Fruit fly (Drosophila melanogaster) whole organism, embryonic: Measurements from ENCODE around the gene Rad9.

ENCODE experiments used
- Antp ChIP-seq: fragments of 200-800 bp; sonication (Bioruptor generic); optimal IDR thresholded peaks from 3 replicates; lab custom pipeline; 2016; ENCODE audit warnings: missing biosample characterization, missing genetic modification characterization
- CG10274 ChIP-seq: fragments of 200-800 bp; sonication (Bioruptor generic); optimal IDR thresholded peaks from 3 replicates; lab custom pipeline; 2017; ENCODE audit warnings: missing biosample characterization, mild to moderate bottlenecking, missing genetic modification characterization
- CG11723 ChIP-seq: fragments of 200-800 bp; sonication (Bioruptor generic); optimal IDR thresholded peaks from 2 replicates; lab custom pipeline; 2017; ENCODE audit warnings: missing biosample characterization, mild to moderate bottlenecking, missing genetic modification characterization
- CG12236 ChIP-seq: fragments of 200-800 bp; sonication (Bioruptor generic); optimal IDR thresholded peaks from 2 replicates; lab custom pipeline; 2016; ENCODE audit warnings: missing biosample characterization, missing genetic modification characterization
- CG13624 ChIP-seq: fragments of 200-800 bp; sonication (Bioruptor generic); optimal IDR thresholded peaks from 2 replicates; lab custom pipeline; 2016; ENCODE audit warnings: missing biosample characterization, missing genetic modification characterization
- CG14441 ChIP-seq: fragments of 200-800 bp; sonication (Bioruptor generic); IDR thresholded peaks from 2 replicates; pipeline ENCODE4 v1.3.6; 2022; ENCODE audit warnings: missing biosample characterization, missing genetic modification characterization
- CG18262 ChIP-seq: fragments of 200-800 bp; optimal IDR thresholded peaks from 3 replicates; lab custom pipeline; 2019; ENCODE audit warnings: missing biosample characterization, mild to moderate bottlenecking, missing genetic modification characterization, moderate library complexity
- CG18619 ChIP-seq: fragments of 200-800 bp; sonication (Bioruptor generic); optimal IDR thresholded peaks from 3 replicates; lab custom pipeline; 2017; ENCODE audit warnings: missing biosample characterization, mild to moderate bottlenecking, missing genetic modification characterization
- CG3847 ChIP-seq: fragments of 200-800 bp; sonication (Bioruptor generic); IDR thresholded peaks from 2 replicates; pipeline ENCODE4 v1.3.6; 2022; ENCODE audit warnings: missing biosample characterization, missing genetic modification characterization
- CG43689 ChIP-seq: fragments of 200-800 bp; sonication (Bioruptor generic); IDR thresholded peaks from 2 replicates; pipeline ENCODE4 v1.3.6; 2022; ENCODE audit warnings: missing biosample characterization, missing genetic modification characterization
- CG4617 ChIP-seq: fragments of 200-800 bp; sonication (Bioruptor generic); optimal IDR thresholded peaks from 3 replicates; lab custom pipeline; 2016; ENCODE audit warnings: missing biosample characterization, missing genetic modification characterization, borderline replicate concordance
- CG6254 ChIP-seq: fragments of 200-800 bp; sonication (Bioruptor generic); optimal IDR thresholded peaks from 3 replicates; lab custom pipeline; 2017; ENCODE audit warnings: mild to moderate bottlenecking, missing biosample characterization, missing genetic modification reagents, missing genetic modification characterization
- CG6765 ChIP-seq: fragments of 200-800 bp; sonication (Bioruptor generic); optimal IDR thresholded peaks from 3 replicates; lab custom pipeline; 2017; ENCODE audit warnings: missing biosample characterization, mild to moderate bottlenecking, missing genetic modification characterization
- CG6854 ChIP-seq: fragments of 200-800 bp; sonication (Bioruptor generic); optimal IDR thresholded peaks from 3 replicates; lab custom pipeline; 2017; ENCODE audit warnings: missing biosample characterization, mild to moderate bottlenecking, missing genetic modification characterization
- CG7556 ChIP-seq: fragments of 200-800 bp; sonication (Bioruptor generic); optimal IDR thresholded peaks from 2 replicates; lab custom pipeline; 2017; ENCODE audit warnings: missing biosample characterization, mild to moderate bottlenecking, missing genetic modification characterization
- CG9817 ChIP-seq: fragments of 200-800 bp; sonication (Bioruptor generic); optimal IDR thresholded peaks from 2 replicates; lab custom pipeline; 2018; ENCODE audit warnings: missing biosample characterization, mild to moderate bottlenecking, missing genetic modification characterization, moderate library complexity
- CoRest ChIP-seq: fragments of 200-800 bp; sonication (Bioruptor generic); optimal IDR thresholded peaks from 3 replicates; lab custom pipeline; 2018; ENCODE audit warnings: missing biosample characterization, mild to moderate bottlenecking, missing genetic modification characterization, moderate library complexity
- Dfd ChIP-seq, 2 experiments: fragments of >200 bp; optimal IDR thresholded peaks; 2 replicates each; lab custom pipeline; 2017; ENCODE audit warnings: missing biosample characterization in 2 of 2, missing genetic modification characterization in 2 of 2
- Eip74EF ChIP-seq, 2 experiments: fragments of 200-800 bp in 1 of 2; fragments of >200 bp in 1 of 2; sonication (Bioruptor generic) in 1 of 2; optimal IDR thresholded peaks; 2 replicates each; lab custom pipeline; 2017 to 2019; ENCODE audit warnings: missing biosample characterization in 2 of 2, missing genetic modification characterization in 2 of 2, mild to moderate bottlenecking in 1 of 2, moderate library complexity in 1 of 2
- Gsc ChIP-seq: fragments of 200-800 bp; sonication (Bioruptor generic); IDR thresholded peaks from 2 replicates; pipeline ENCODE4 v1.3.6; 2022; ENCODE audit warnings: missing biosample characterization, missing genetic modification characterization
- HHEX ChIP-seq: fragments of 200-800 bp; sonication (Bioruptor generic); optimal IDR thresholded peaks from 3 replicates; lab custom pipeline; 2017; ENCODE audit warnings: missing biosample characterization, mild to moderate bottlenecking, missing genetic modification characterization, missing genetic modification reagents
- HLH54F ChIP-seq: fragments of 200-800 bp; sonication (Bioruptor generic); optimal IDR thresholded peaks from 3 replicates; lab custom pipeline; 2016; ENCODE audit warnings: missing biosample characterization, missing genetic modification characterization
- Myb ChIP-seq: fragments of 200-800 bp; sonication (Bioruptor generic); optimal IDR thresholded peaks from 2 replicates; lab custom pipeline; 2016; ENCODE audit warnings: missing biosample characterization, missing genetic modification characterization
- Nf-YC ChIP-seq: fragments of 200-800 bp; optimal IDR thresholded peaks from 3 replicates; lab custom pipeline; 2019; ENCODE audit warnings: missing biosample characterization, mild to moderate bottlenecking, missing genetic modification characterization, moderate library complexity
- Pdp1 ChIP-seq, 2 experiments: fragments of 200-800 bp; sonication (Bioruptor generic); optimal IDR thresholded peaks; 3 replicates each; lab custom pipeline; 2016; ENCODE audit warnings: missing biosample characterization in 2 of 2, missing genetic modification characterization in 2 of 2, mild to moderate bottlenecking in 1 of 2, moderate library complexity in 1 of 2
- Ptx1 ChIP-seq: fragments of 200-800 bp; sonication (Bioruptor generic); IDR thresholded peaks from 2 replicates; pipeline ENCODE4 v1.3.6; 2022; ENCODE audit warnings: missing biosample characterization, missing genetic modification characterization
- Tbp ChIP-seq: fragments of >200 bp; optimal IDR thresholded peaks from 2 replicates; lab custom pipeline; 2018; ENCODE audit warnings: missing biosample characterization, missing genetic modification characterization
- Trl ChIP-seq, 3 experiments: fragments of >200 bp in 2 of 3; fragments of 200-800 bp in 1 of 3; sonication (Bioruptor generic) in 1 of 3; optimal IDR thresholded peaks; 2 replicates in 1 of 3; 3 replicates in 2 of 3; lab custom pipeline; 2016 to 2017; ENCODE audit warnings: missing biosample characterization in 1 of 3, missing genetic modification characterization in 1 of 3
- al ChIP-seq: fragments of 200-800 bp; sonication (Bioruptor generic); IDR thresholded peaks from 2 replicates; pipeline ENCODE4 v1.3.6; 2022; ENCODE audit warnings: missing biosample characterization, missing genetic modification characterization
- ap ChIP-seq: fragments of 200-800 bp; sonication (Bioruptor generic); IDR thresholded peaks from 2 replicates; pipeline ENCODE4 v1.3.6; 2022; ENCODE audit warnings: missing biosample characterization, missing genetic modification characterization
- dimm ChIP-seq: fragments of 200-800 bp; sonication (Bioruptor generic); IDR thresholded peaks from 2 replicates; pipeline ENCODE4 v1.3.6; 2022; ENCODE audit warnings: missing biosample characterization, missing genetic modification characterization
- dm ChIP-seq: fragments of 200-800 bp; sonication (Bioruptor generic); optimal IDR thresholded peaks from 3 replicates; lab custom pipeline; 2016; ENCODE audit warnings: missing biosample characterization, missing genetic modification characterization
- grn ChIP-seq: fragments of 200-800 bp; sonication (Bioruptor generic); optimal IDR thresholded peaks from 3 replicates; lab custom pipeline; 2017; ENCODE audit warnings: missing biosample characterization, missing genetic modification characterization
- hb ChIP-seq: fragments of 200-800 bp; sonication (Bioruptor generic); IDR thresholded peaks from 3 replicates; pipeline ENCODE4 v1.3.6; 2022; ENCODE audit warnings: missing biosample characterization, missing genetic modification characterization; ENCODE audit not compliant: partially characterized antibody
- ind ChIP-seq: fragments of 200-800 bp; sonication (Bioruptor generic); optimal IDR thresholded peaks from 3 replicates; lab custom pipeline; 2016; ENCODE audit warnings: missing biosample characterization, missing genetic modification characterization
- lola ChIP-seq, 3 experiments: fragments of >200 bp in 2 of 3; fragments of 200-800 bp in 1 of 3; sonication (Bioruptor generic) in 1 of 3; optimal IDR thresholded peaks; 2 replicates each; lab custom pipeline; 2017 to 2019; ENCODE audit warnings: missing biosample characterization in 3 of 3, missing genetic modification characterization in 3 of 3, mild to moderate bottlenecking in 1 of 3, moderate library complexity in 1 of 3
- org-1 ChIP-seq: fragments of 200-800 bp; sonication (Bioruptor generic); optimal IDR thresholded peaks from 2 replicates; lab custom pipeline; 2017; ENCODE audit warnings: missing biosample characterization, missing genetic modification characterization
- pzg ChIP-seq: fragments of 200-800 bp; sonication (Bioruptor generic); optimal IDR thresholded peaks from 3 replicates; lab custom pipeline; 2018; ENCODE audit warnings: missing biosample characterization, mild to moderate bottlenecking, missing genetic modification characterization, moderate library complexity
- repo ChIP-seq: fragments of 200-800 bp; sonication (Bioruptor generic); optimal IDR thresholded peaks from 2 replicates; lab custom pipeline; 2016; ENCODE audit warnings: missing biosample characterization, missing genetic modification characterization
- seq ChIP-seq: fragments of 200-800 bp; sonication (Bioruptor generic); IDR thresholded peaks from 2 replicates; pipeline ENCODE4 v1.3.6; 2022; ENCODE audit warnings: missing biosample characterization, missing genetic modification characterization
- sqz ChIP-seq: fragments of 200-800 bp; sonication (Bioruptor generic); optimal IDR thresholded peaks from 3 replicates; lab custom pipeline; 2018; ENCODE audit warnings: missing biosample characterization, mild to moderate bottlenecking, missing genetic modification characterization
- stwl ChIP-seq: fragments of 200-800 bp; sonication (Bioruptor generic); optimal IDR thresholded peaks from 3 replicates; lab custom pipeline; 2018; ENCODE audit warnings: missing biosample characterization, mild to moderate bottlenecking, missing genetic modification characterization, moderate library complexity
- tin ChIP-seq: fragments of 200-800 bp; sonication (Bioruptor generic); optimal IDR thresholded peaks from 3 replicates; lab custom pipeline; 2016; ENCODE audit warnings: missing biosample characterization, missing genetic modification characterization
- unpg ChIP-seq: fragments of 200-800 bp; sonication (Bioruptor generic); optimal IDR thresholded peaks from 3 replicates; lab custom pipeline; 2018; ENCODE audit warnings: missing biosample characterization, mild to moderate bottlenecking, missing genetic modification characterization, moderate library complexity
- vnd ChIP-seq: fragments of 200-800 bp; sonication (Bioruptor generic); IDR thresholded peaks from 3 replicates; pipeline ENCODE4 v1.3.6; 2022; ENCODE audit warnings: missing biosample characterization, missing genetic modification characterization; ENCODE audit not compliant: partially characterized antibody
- z ChIP-seq: fragments of 200-800 bp; sonication (Bioruptor generic); IDR thresholded peaks from 3 replicates; pipeline ENCODE4 v1.3.6; 2022; ENCODE audit warnings: missing biosample characterization, missing genetic modification characterization
- zf30C ChIP-seq: fragments of 200-800 bp; sonication (Bioruptor generic); optimal IDR thresholded peaks from 3 replicates; lab custom pipeline; 2018; ENCODE audit warnings: missing biosample characterization, mild to moderate bottlenecking, missing genetic modification characterization

Gene Rad9

DNA sequence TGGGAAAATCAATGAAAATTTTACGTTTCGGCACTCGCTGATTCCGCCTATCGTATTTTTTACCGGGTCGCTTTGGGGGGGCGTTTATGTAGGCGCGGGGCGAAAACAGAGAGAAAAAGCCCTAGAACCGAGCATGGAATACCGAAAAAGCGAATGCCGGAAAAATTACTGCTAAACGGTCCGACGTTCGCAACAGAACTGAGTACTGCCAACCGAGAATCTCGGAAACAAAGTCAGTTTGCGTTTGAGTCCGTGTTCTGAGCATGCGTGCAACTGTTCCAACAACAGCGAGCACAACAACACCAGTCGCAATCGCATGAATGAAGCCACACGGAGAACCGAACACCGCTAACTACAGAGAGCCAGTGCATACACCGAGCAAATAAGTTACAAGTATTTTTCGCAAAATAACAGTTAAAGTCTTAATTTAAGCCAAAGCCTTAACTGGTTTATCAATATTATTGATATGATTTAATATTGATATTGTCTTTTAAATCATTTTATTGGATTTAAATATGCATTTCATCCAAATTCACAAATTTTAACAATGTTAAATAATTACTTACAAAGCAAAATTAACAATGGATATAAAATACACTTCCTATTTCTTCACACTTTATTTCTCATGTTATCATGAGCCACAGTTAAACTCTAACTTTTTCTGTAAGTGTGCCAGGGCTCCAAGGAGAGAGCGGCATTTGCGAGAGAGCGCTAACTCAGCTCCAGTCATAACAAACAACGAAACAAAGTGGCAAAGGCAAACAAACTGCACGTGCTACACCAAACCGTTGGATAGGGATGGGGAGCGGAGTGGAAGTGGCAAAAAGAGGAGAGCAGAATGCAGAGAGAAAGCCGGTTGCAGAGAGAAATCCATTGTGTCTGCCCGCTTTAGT, 18.2 kb upstream of the Rad9 start, which contains the start of gene CG3961 (continued):
- peak; percentile 92 for TF ChIP-seq CG6765 (GFP tag; lab: Kevin White, UChicago)
- 0 out of 3 replicates have a peak, but pooled peaks have one; percentile 32 for TF ChIP-seq hb (GFP tag; lab: Robert Waterston, UW)
- no peak; the same call in 1 of the 2 replicates for TF ChIP-seq CG43689 (GFP tag; lab: Robert Waterston, UW)
- peak; percentile 85 for TF ChIP-seq dm (GFP tag; lab: Kevin White, UChicago)
- TF ChIP-seq CG14441 (GFP tag; lab: Robert Waterston, UW): peak; percentile 82
- peak; percentile 76 for TF ChIP-seq CG12236 (GFP tag; lab: Kevin White, UChicago)
- peak; percentile 73 for TF ChIP-seq al
- peak; percentile 79 to 92 for TF ChIP-seq Trl (optimal IDR thresholded peaks at IDR 0.05; lab: Kevin White, UChicago)
- peak; percentile 83 for TF ChIP-seq Trl (GFP tag; optimal IDR thresholded peaks at IDR 0.05; lab: Kevin White, UChicago)
- peak; percentile 100 for TF ChIP-seq CG18262 (tag; lab: Kevin White, UChicago)
- TF ChIP-seq Ptx1 (GFP tag; lab: Robert Waterston, UW): peak; percentile 96
- TF ChIP-seq lola (GFP tag; optimal IDR thresholded peaks at IDR 0.05; lab: Kevin White, UChicago): peak in 1 of 3 experiments; percentile 100
- peak; percentile 96 for TF ChIP-seq tin (GFP tag; lab: Kevin White, UChicago)
- peak; percentile 83 for TF ChIP-seq ap (GFP tag; lab: Robert Waterston, UW)
- peak; percentile 89 for TF ChIP-seq seq (GFP tag; lab: Robert Waterston, UW)
- 0 out of 3 replicates have a peak, but pooled peaks have one; percentile 10 for TF ChIP-seq z (GFP tag; lab: Robert Waterston, UW)
- peak; percentile 72 for TF ChIP-seq Antp
- no peak for TF ChIP-seq Gsc
- TF ChIP-seq Pdp1 (GFP tag; optimal IDR thresholded peaks at IDR 0.05; lab: Kevin White, UChicago): peak; percentile 88 to 89
- peak; percentile 96 for TF ChIP-seq ind
- TF ChIP-seq Tbp (GFP tag; lab: Kevin White, UChicago): no peak
- TF ChIP-seq unpg: peak; percentile 96
- TF ChIP-seq Eip74EF (GFP tag; optimal IDR thresholded peaks at IDR 0.05; lab: Kevin White, UChicago): peak in 1 of 2 experiments; percentile 99
- TF ChIP-seq CG11723 (GFP tag; lab: Kevin White, UChicago): peak; percentile 97
- peak; percentile 79 for TF ChIP-seq dimm
- TF ChIP-seq repo (GFP tag; lab: Kevin White, UChicago): peak; percentile 73
- TF ChIP-seq Dfd (GFP tag; optimal IDR thresholded peaks at IDR 0.05; lab: Kevin White, UChicago): peak in 1 of 2 experiments; percentile 85
- peak; percentile 58 for TF ChIP-seq Myb (GFP tag; lab: Kevin White, UChicago)
- peak; percentile 91 for TF ChIP-seq CG9817 (tag; lab: Kevin White, UChicago)
- peak; percentile 98 for TF ChIP-seq CG18619 (GFP tag; lab: Kevin White, UChicago)
- peak; percentile 92 for TF ChIP-seq zf30C (GFP tag; lab: Kevin White, UChicago)
- peak; percentile 83 for TF ChIP-seq CG10274
- peak; percentile 85 for TF ChIP-seq grn (GFP tag; lab: Kevin White, UChicago)
- TF ChIP-seq stwl: peak; percentile 43
- peak; percentile 99 for TF ChIP-seq CoRest (tag; lab: Kevin White, UChicago)
- TF ChIP-seq pzg: no peak
- TF ChIP-seq org-1 (GFP tag; lab: Kevin White, UChicago): peak; percentile 99
- TF ChIP-seq CG13624 (GFP tag; lab: Kevin White, UChicago): peak; percentile 78
- peak; percentile 75 for TF ChIP-seq HLH54F (GFP tag; lab: Kevin White, UChicago)
- TF ChIP-seq sqz (GFP tag; lab: Kevin White, UChicago): peak; percentile 97
- TF ChIP-seq HHEX (GFP tag; lab: Kevin White, UChicago): peak; percentile 96
- TF ChIP-seq Nf-YC: peak; percentile 89
- peak; percentile 100 for TF ChIP-seq CG7556 (GFP tag; lab: Kevin White, UChicago)
- peak; percentile 90 for TF ChIP-seq CG4617 (GFP tag; lab: Kevin White, UChicago)
- TF ChIP-seq CG6254 (GFP tag; lab: Kevin White, UChicago): peak; percentile 96
- no peak for TF ChIP-seq vnd (GFP tag; lab: Robert Waterston, UW)
- TF ChIP-seq CG6854 (GFP tag; lab: Kevin White, UChicago): peak; percentile 95
- TF ChIP-seq CG3847: peak; percentile 88
